Fruit fly (Drosophila melanogaster): ENCODE data around the gene CG12071.

DNA sequence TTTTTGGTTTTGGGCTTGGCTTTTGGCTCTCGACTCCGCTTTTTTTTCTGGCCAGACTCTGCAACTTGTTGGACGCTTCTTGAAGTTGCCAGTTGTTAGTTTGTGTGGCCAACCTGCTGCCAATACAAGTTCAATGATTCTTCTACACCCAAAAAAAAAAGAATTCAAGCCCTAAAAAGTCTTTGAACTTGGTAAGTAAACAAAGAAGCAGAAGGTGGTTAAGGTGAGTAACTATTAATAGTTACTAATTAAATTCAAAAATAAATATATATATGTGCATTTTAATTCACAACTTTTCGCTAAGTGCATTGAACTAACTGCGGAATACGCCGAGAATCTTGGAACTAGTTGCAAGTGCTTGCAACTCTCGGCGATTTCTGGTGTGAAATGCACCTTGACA, 47.7 kb downstream of the CG12071 start:
- no peak for TF ChIP-seq CG8478 (optimal IDR thresholded peaks at IDR 0.05)
- TF ChIP-seq psq (optimal IDR thresholded peaks at IDR 0.05), result no peak
- no peak for TF ChIP-seq pan (optimal IDR thresholded peaks at IDR 0.05)

All from whole organism.